Fruit fly (Drosophila melanogaster) whole organism: Measurements from ENCODE around the gene CHOp24.

Experiments used
- CG8478 ChIP-seq: fragments of >200 bp; optimal IDR thresholded peaks from 2 replicates; lab custom pipeline; 2018; ENCODE audit warnings: inconsistent platforms
- Dll ChIP-seq: fragments of >200 bp; optimal IDR thresholded peaks from 2 replicates; lab custom pipeline; 2017
- pan ChIP-seq: fragments of >200 bp; optimal IDR thresholded peaks from 2 replicates; lab custom pipeline; 2017
- psq ChIP-seq: fragments of >200 bp; optimal IDR thresholded peaks from 2 replicates; lab custom pipeline; 2017
- usp ChIP-seq: fragments of >200 bp; optimal IDR thresholded peaks from 2 replicates; lab custom pipeline; 2017; ENCODE audit warnings: missing biosample characterization, missing genetic modification characterization, mixed read lengths

DNA sequence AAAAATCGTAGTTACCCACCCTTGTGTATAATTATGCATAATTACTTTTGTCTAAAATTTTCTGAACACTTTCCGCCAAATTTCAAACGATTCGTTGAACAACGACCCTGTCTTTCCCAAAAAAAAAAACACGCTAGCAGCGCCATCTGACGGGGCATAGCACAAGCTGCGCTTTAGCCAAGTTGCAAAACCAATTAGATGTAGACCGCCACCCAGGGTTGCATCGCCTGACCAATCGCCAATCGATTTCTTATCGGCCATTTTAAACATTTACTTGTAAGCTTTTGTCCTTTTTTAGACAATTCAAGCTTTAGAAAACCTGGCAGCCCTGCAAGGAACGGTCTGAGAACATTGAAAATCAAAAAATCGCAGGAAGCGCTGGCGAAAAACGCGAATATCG lies 10.8 kb upstream of the CHOp24 start, which contains the start of gene CG3556:
- no peak for TF ChIP-seq usp (GFP tag; lab: Kevin White, UChicago)
- no peak for TF ChIP-seq psq (lab: Kevin White, UChicago)
- TF ChIP-seq CG8478 (lab: Kevin White, UChicago): no peak
- TF ChIP-seq pan (lab: Kevin White, UChicago): no peak
- TF ChIP-seq Dll: no peak
